Worm (Caenorhabditis elegans): ENCODE data around the gene R04F11.3.

Gene R04F11.3

ce11 chrV:12349365-12349764 lies 32.4 kb upstream of the R04F11.3 start:
- TF ChIP-seq ztf-16 (tag; optimal IDR thresholded peaks at IDR 0.05) (no peak), elt-2 (tag; optimal IDR thresholded peaks at IDR 0.05) (no peak), mec-3 (tag; optimal IDR thresholded peaks at IDR 0.05; ENCODE audit: borderline replicate concordance) (no peak), zip-5 (tag; optimal IDR thresholded peaks at IDR 0.05) (no peak), ceh-19 (GFP tag; optimal IDR thresholded peaks at IDR 0.05) (no peak), ref-2 (tag; optimal IDR thresholded peaks at IDR 0.05) (no peak), ceh-24 (tag; optimal IDR thresholded peaks at IDR 0.05) (no peak), npax-4 (tag; optimal IDR thresholded peaks at IDR 0.05) (no peak), K09A11.1 (tag; optimal IDR thresholded peaks at IDR 0.05; ENCODE audit: insufficient read depth) (no peak), pag-3 (tag; optimal IDR thresholded peaks at IDR 0.05; ENCODE audit: borderline replicate concordance) (no peak)

ce11 chrV:12347854-12348253 lies 30.9 kb upstream of the R04F11.3 start:
- TF ChIP-seq ceh-19 (GFP tag; optimal IDR thresholded peaks at IDR 0.05) (no peak), ceh-22 (tag; optimal IDR thresholded peaks at IDR 0.05) (no peak), zip-5 (tag; optimal IDR thresholded peaks at IDR 0.05) (no peak), nfya-1 (tag; optimal IDR thresholded peaks at IDR 0.05) (no peak), nhr-232 (tag; optimal IDR thresholded peaks at IDR 0.05) (no peak), ceh-18 (tag; optimal IDR thresholded peaks at IDR 0.05) (no peak), ahr-1 (tag; optimal IDR thresholded peaks at IDR 0.05) (no peak), ceh-30 (tag; optimal IDR thresholded peaks at IDR 0.05) (no peak), tbx-2 (tag; optimal IDR thresholded peaks at IDR 0.05) (no peak), ceh-9 (tag; optimal IDR thresholded peaks at IDR 0.05) (no peak), gmeb-2 (tag; optimal IDR thresholded peaks at IDR 0.05) (no peak), hlh-30 (tag; optimal IDR thresholded peaks at IDR 0.05; ENCODE audit: insufficient read depth) (no peak), C38D4.7 (GFP tag; optimal IDR thresholded peaks at IDR 0.05) (no peak), lin-11 (tag; optimal IDR thresholded peaks at IDR 0.05) (no peak)

- TF ChIP-seq ztf-16 (tag; optimal IDR thresholded peaks at IDR 0.05), result no peak
These were observed 28.8 kb upstream of the R04F11.3 start, which contains the start of gene snb-2 for ce11 chrV:12345808-12346207. TSS of gene snb-2 (minus strand) at chrV:12345908.

ce11 chrV:12344845-12345244 lies 27.9 kb upstream of the R04F11.3 start, which contains the start of gene F23H12.3:
TSS of gene F23H12.3 (plus strand) at chrV:12345145.
- TF ChIP-seq unc-3 (GFP tag; conservative IDR thresholded peaks at IDR 0.05) (no peak), unc-3 (tag; optimal IDR thresholded peaks at IDR 0.05) (no peak), tbx-7 (tag; optimal IDR thresholded peaks at IDR 0.05) (no peak), F13H6.1 (tag; optimal IDR thresholded peaks at IDR 0.05) (no peak), unc-86 (tag; optimal IDR thresholded peaks at IDR 0.05) (no peak), fax-1 (tag; optimal IDR thresholded peaks at IDR 0.05) (no peak), nhr-232 (tag; optimal IDR thresholded peaks at IDR 0.05) (no peak), mec-3 (tag; optimal IDR thresholded peaks at IDR 0.05; ENCODE audit: borderline replicate concordance) (no peak), hlh-8 (tag; optimal IDR thresholded peaks at IDR 0.05) (no peak), ceh-24 (tag; optimal IDR thresholded peaks at IDR 0.05) (no peak), npax-4 (tag; optimal IDR thresholded peaks at IDR 0.05) (no peak), nhr-11 (tag; optimal IDR thresholded peaks at IDR 0.05) (no peak), ceh-31 (tag; optimal IDR thresholded peaks at IDR 0.05) (no peak), elt-4 (tag; optimal IDR thresholded peaks at IDR 0.05) (no peak), hlh-6 (tag; optimal IDR thresholded peaks at IDR 0.05) (no peak), ceh-6 (GFP tag; optimal IDR thresholded peaks at IDR 0.05) (no peak), ref-2 (tag; optimal IDR thresholded peaks at IDR 0.05) (no peak), sox-2 (GFP tag; IDR thresholded peaks at IDR 0.05) (no peak), syd-9 (tag; optimal IDR thresholded peaks at IDR 0.05) (no peak), C38D4.7 (GFP tag; optimal IDR thresholded peaks at IDR 0.05) (no peak)

Measured in whole organism, late embryonic.